Fruit fly (Drosophila melanogaster) whole organism, embryonic: Measurements from ENCODE around the gene tsl.

Experiments
- Atf-2 ChIP-seq: fragments of 200-800 bp; sonication (Bioruptor generic); optimal IDR thresholded peaks from 2 replicates; lab custom pipeline; 2016; ENCODE audit warnings: missing biosample characterization, missing genetic modification characterization
- CG11398 ChIP-seq: fragments of 200-800 bp; sonication (Bioruptor generic); optimal IDR thresholded peaks from 2 replicates; lab custom pipeline; 2016; ENCODE audit warnings: missing biosample characterization, missing genetic modification characterization
- CG12071 ChIP-seq: fragments of 200-800 bp; sonication (Bioruptor generic); optimal IDR thresholded peaks from 3 replicates; lab custom pipeline; 2018; ENCODE audit warnings: missing biosample characterization, mild to moderate bottlenecking, missing genetic modification characterization
- CG15269 ChIP-seq: fragments of 200-800 bp; sonication (Bioruptor generic); optimal IDR thresholded peaks from 2 replicates; lab custom pipeline; 2018; ENCODE audit warnings: missing biosample characterization, mild to moderate bottlenecking, missing genetic modification characterization, moderate library complexity
- CG15479 ChIP-seq: fragments of 200-800 bp; sonication (Bioruptor generic); optimal IDR thresholded peaks from 3 replicates; lab custom pipeline; 2019; ENCODE audit warnings: missing biosample characterization, mild to moderate bottlenecking, missing genetic modification characterization, moderate library complexity
- CG17385 ChIP-seq: fragments of 200-800 bp; sonication (Bioruptor generic); optimal IDR thresholded peaks from 3 replicates; lab custom pipeline; 2018; ENCODE audit warnings: missing biosample characterization, mild to moderate bottlenecking, missing genetic modification characterization
- CG18599 ChIP-seq: fragments of 200-800 bp; sonication (Bioruptor generic); optimal IDR thresholded peaks from 3 replicates; lab custom pipeline; 2017; ENCODE audit warnings: missing biosample characterization, missing genetic modification characterization, mild to moderate bottlenecking, moderate library complexity, missing genetic modification reagents
- CG18619 ChIP-seq: fragments of 200-800 bp; sonication (Bioruptor generic); optimal IDR thresholded peaks from 3 replicates; lab custom pipeline; 2017; ENCODE audit warnings: missing biosample characterization, mild to moderate bottlenecking, missing genetic modification characterization
- CG2199 ChIP-seq: fragments of 200-800 bp; sonication (Bioruptor generic); IDR thresholded peaks from 3 replicates; pipeline ENCODE4 v1.3.6; 2022; ENCODE audit warnings: missing biosample characterization, missing genetic modification characterization
- CG2678 ChIP-seq: fragments of 200-800 bp; sonication (Bioruptor generic); optimal IDR thresholded peaks from 3 replicates; lab custom pipeline; 2019; ENCODE audit warnings: missing biosample characterization, mild to moderate bottlenecking, missing genetic modification characterization, moderate library complexity
- CG3163 ChIP-seq: fragments of 200-800 bp; sonication (Bioruptor generic); optimal IDR thresholded peaks from 3 replicates; lab custom pipeline; 2016; ENCODE audit warnings: missing biosample characterization, missing genetic modification characterization
- CG3281 ChIP-seq: fragments of 200-800 bp; sonication (Bioruptor generic); optimal IDR thresholded peaks from 3 replicates; lab custom pipeline; 2017; ENCODE audit warnings: missing biosample characterization, mild to moderate bottlenecking, missing genetic modification characterization
- CG34376 ChIP-seq: fragments of 200-800 bp; sonication (Bioruptor generic); optimal IDR thresholded peaks from 2 replicates; lab custom pipeline; 2018; ENCODE audit warnings: missing biosample characterization, mild to moderate bottlenecking, missing genetic modification characterization
- CG6683 ChIP-seq: fragments of 200-800 bp; sonication (Bioruptor generic); optimal IDR thresholded peaks from 2 replicates; lab custom pipeline; 2017; ENCODE audit warnings: missing biosample characterization, mild to moderate bottlenecking, missing genetic modification characterization, missing genetic modification reagents
- Ets97D ChIP-seq: fragments of 200-800 bp; sonication (Bioruptor generic); optimal IDR thresholded peaks from 3 replicates; lab custom pipeline; 2016; ENCODE audit warnings: missing biosample characterization, missing genetic modification characterization
- Fer2 ChIP-seq: fragments of 200-800 bp; sonication (Bioruptor generic); optimal IDR thresholded peaks from 2 replicates; lab custom pipeline; 2018; ENCODE audit warnings: missing biosample characterization, mild to moderate bottlenecking, missing genetic modification characterization, moderate library complexity
- GATAe ChIP-seq: fragments of 200-800 bp; sonication (Bioruptor generic); conservative IDR thresholded peaks from 2 replicates; pipeline ENCODE4 v1.3.6; 2022; ENCODE audit warnings: missing biosample characterization, missing genetic modification characterization
- HLH3B ChIP-seq: fragments of 200-800 bp; sonication (Bioruptor generic); IDR thresholded peaks from 2 replicates; pipeline ENCODE4 v1.3.6; 2022; ENCODE audit warnings: missing biosample characterization, missing genetic modification characterization
- Hmr ChIP-seq: fragments of 200-800 bp; sonication (Bioruptor generic); optimal IDR thresholded peaks from 3 replicates; lab custom pipeline; 2017; ENCODE audit warnings: mild to moderate bottlenecking, missing biosample characterization, missing genetic modification reagents, missing genetic modification characterization
- Opbp ChIP-seq: fragments of 200-800 bp; sonication (Bioruptor generic); IDR thresholded peaks from 3 replicates; pipeline ENCODE4 v1.3.6; 2022; ENCODE audit warnings: missing biosample characterization, missing genetic modification characterization; ENCODE audit not compliant: partially characterized antibody
- Pdp1 ChIP-seq, 2 experiments: fragments of 200-800 bp; sonication (Bioruptor generic); optimal IDR thresholded peaks; 3 replicates each; lab custom pipeline; 2016; ENCODE audit warnings: missing biosample characterization in 2 of 2, missing genetic modification characterization in 2 of 2, mild to moderate bottlenecking in 1 of 2, moderate library complexity in 1 of 2
- Six4 ChIP-seq: fragments of 200-800 bp; sonication (Bioruptor generic); optimal IDR thresholded peaks from 2 replicates; lab custom pipeline; 2016; ENCODE audit warnings: missing biosample characterization, missing genetic modification characterization
- az2 ChIP-seq: fragments of 200-800 bp; sonication (Bioruptor generic); optimal IDR thresholded peaks from 3 replicates; lab custom pipeline; 2016; ENCODE audit warnings: missing biosample characterization, missing genetic modification characterization
- btn ChIP-seq: fragments of 200-800 bp; sonication (Bioruptor generic); optimal IDR thresholded peaks from 2 replicates; lab custom pipeline; 2016; ENCODE audit warnings: missing biosample characterization, missing genetic modification characterization
- cwo ChIP-seq: fragments of 200-800 bp; sonication (Bioruptor generic); optimal IDR thresholded peaks from 3 replicates; lab custom pipeline; 2017; ENCODE audit warnings: missing biosample characterization, missing genetic modification characterization, mild to moderate bottlenecking, moderate library complexity, missing genetic modification reagents
- dmrt99B ChIP-seq: fragments of 200-800 bp; sonication (Bioruptor generic); optimal IDR thresholded peaks from 2 replicates; lab custom pipeline; 2018; ENCODE audit warnings: missing biosample characterization, mild to moderate bottlenecking, missing genetic modification characterization, moderate library complexity
- exex ChIP-seq: fragments of 200-800 bp; sonication (Bioruptor generic); optimal IDR thresholded peaks from 4 replicates; lab custom pipeline; 2018; ENCODE audit warnings: missing biosample characterization, mild to moderate bottlenecking, missing genetic modification characterization, moderate library complexity
- gem ChIP-seq: fragments of 200-800 bp; sonication (Bioruptor generic); optimal IDR thresholded peaks from 2 replicates; lab custom pipeline; 2019; ENCODE audit warnings: missing biosample characterization, mild to moderate bottlenecking, missing genetic modification characterization, moderate library complexity
- grn ChIP-seq: fragments of 200-800 bp; sonication (Bioruptor generic); optimal IDR thresholded peaks from 3 replicates; lab custom pipeline; 2017; ENCODE audit warnings: missing biosample characterization, missing genetic modification characterization
- gsb-n ChIP-seq: fragments of 200-800 bp; sonication (Bioruptor generic); optimal IDR thresholded peaks from 3 replicates; lab custom pipeline; 2018; ENCODE audit warnings: missing biosample characterization, mild to moderate bottlenecking, missing genetic modification characterization
- jing ChIP-seq: fragments of 200-800 bp; sonication (Bioruptor generic); optimal IDR thresholded peaks from 2 replicates; lab custom pipeline; 2018; ENCODE audit warnings: missing biosample characterization, mild to moderate bottlenecking, missing genetic modification characterization
- lab ChIP-seq: fragments of 200-800 bp; sonication (Bioruptor generic); optimal IDR thresholded peaks from 3 replicates; lab custom pipeline; 2017; ENCODE audit warnings: missing biosample characterization, missing genetic modification characterization, mild to moderate bottlenecking, moderate library complexity, missing genetic modification reagents
- mirr ChIP-seq: fragments of 200-800 bp; sonication (Bioruptor generic); optimal IDR thresholded peaks from 3 replicates; lab custom pipeline; 2018; ENCODE audit warnings: missing biosample characterization, mild to moderate bottlenecking, missing genetic modification characterization
- sd ChIP-seq: fragments of 200-800 bp; sonication (Bioruptor generic); optimal IDR thresholded peaks from 3 replicates; lab custom pipeline; 2018; ENCODE audit warnings: missing biosample characterization, mild to moderate bottlenecking, missing genetic modification characterization, moderate library complexity
- sens ChIP-seq: fragments of 200-800 bp; sonication (Bioruptor generic); peaks from one replicate; lab custom pipeline; 2016; ENCODE audit warnings: missing biosample characterization, missing genetic modification characterization
- sug ChIP-seq: fragments of 200-800 bp; optimal IDR thresholded peaks from 2 replicates; lab custom pipeline; 2019; ENCODE audit warnings: missing biosample characterization, mild to moderate bottlenecking, missing genetic modification characterization, moderate library complexity
- vnd ChIP-seq: fragments of 200-800 bp; sonication (Bioruptor generic); IDR thresholded peaks from 3 replicates; pipeline ENCODE4 v1.3.6; 2022; ENCODE audit warnings: missing biosample characterization, missing genetic modification characterization; ENCODE audit not compliant: partially characterized antibody
- zfh1 ChIP-seq: fragments of 200-800 bp; sonication (Bioruptor generic); IDR thresholded peaks from 3 replicates; pipeline ENCODE4 v1.3.6; 2022; ENCODE audit warnings: missing biosample characterization, missing genetic modification characterization

The tsl gene

dm6 chr3R:21753099-21753498 is 29.2 kb downstream of the tsl start (continued):
- no peak for TF ChIP-seq CG6683
- 0 out of 3 replicates have a peak, but pooled peaks have one; percentile 3 for TF ChIP-seq CG2199 (GFP tag; lab: Robert Waterston, UW)
- TF ChIP-seq az2: no peak
- TF ChIP-seq, all 482 proteins: peak for 6

- no peak for TF ChIP-seq Ets97D (GFP tag; lab: Kevin White, UChicago)
- no peak for TF ChIP-seq gsb-n (tag; lab: Kevin White, UChicago)
- no peak for TF ChIP-seq CG15479 (GFP tag; lab: Kevin White, UChicago)
- no peak for TF ChIP-seq Opbp (GFP tag; lab: Robert Waterston, UW)
- TF ChIP-seq Six4 (GFP tag; lab: Kevin White, UChicago): no peak
- peak; percentile 71 for TF ChIP-seq grn (GFP tag; lab: Kevin White, UChicago)
- no peak for TF ChIP-seq CG15269
- no peak for TF ChIP-seq CG17385 (GFP tag; lab: Kevin White, UChicago)
- TF ChIP-seq Hmr (GFP tag; lab: Kevin White, UChicago): no peak
- TF ChIP-seq CG12071 (GFP tag; lab: Kevin White, UChicago): no peak
- TF ChIP-seq lab: no peak
- TF ChIP-seq CG3163 (GFP tag; lab: Kevin White, UChicago): no peak
- no peak for TF ChIP-seq zfh1 (GFP tag; lab: Robert Waterston, UW)
- no peak for TF ChIP-seq Atf-2 (GFP tag; lab: Kevin White, UChicago)
- TF ChIP-seq CG18599 (GFP tag; lab: Kevin White, UChicago): peak; percentile 4
- no peak for TF ChIP-seq Fer2 (tag; lab: Kevin White, UChicago)
- TF ChIP-seq CG34376: peak; percentile 95
- TF ChIP-seq mirr: peak; percentile 56
- TF ChIP-seq dmrt99B: no peak
- no peak for TF ChIP-seq sens (GFP tag; lab: Kevin White, UChicago)
- peak; percentile 4 for TF ChIP-seq CG2678 (tag; lab: Kevin White, UChicago)
- TF ChIP-seq gem (tag; lab: Kevin White, UChicago): no peak
- TF ChIP-seq cwo: peak; percentile 76
- TF ChIP-seq CG18619: no peak
- TF ChIP-seq jing (GFP tag; lab: Kevin White, UChicago): no peak
- peak; percentile 35; the same call in 1 of the 2 replicates for TF ChIP-seq GATAe (GFP tag; lab: Robert Waterston, UW)
- peak; percentile 10 for TF ChIP-seq CG3281 (GFP tag; lab: Kevin White, UChicago)
- no peak for TF ChIP-seq vnd (GFP tag; lab: Robert Waterston, UW)
- no peak for TF ChIP-seq HLH3B (GFP tag; lab: Robert Waterston, UW)
- TF ChIP-seq btn (GFP tag; lab: Kevin White, UChicago): no peak
- TF ChIP-seq Pdp1 (GFP tag; optimal IDR thresholded peaks at IDR 0.05; lab: Kevin White, UChicago): peak in 1 of 2 experiments; percentile 39
- TF ChIP-seq exex (tag; lab: Kevin White, UChicago): peak; percentile 93
- peak; percentile 72 for TF ChIP-seq sd
- TF ChIP-seq sug (tag; lab: Kevin White, UChicago): peak; percentile 76
- TF ChIP-seq CG11398 (GFP tag; lab: Kevin White, UChicago): no peak
- TF ChIP-seq, all 482 proteins: peak for 12
Measured at dm6 chr3R:21748954-21749920, 33.1 kb downstream of the tsl start, which contains the start of gene CG31233. CG31233 (plus strand) TSS chr3R:21749853.
